Fruit fly (Drosophila melanogaster) whole organism, prepupa: Measurements from ENCODE around the gene CG14966.

Experiments used
- CG16779 ChIP-seq: fragments of 200-800 bp; sonication (Bioruptor generic); optimal IDR thresholded peaks from 3 replicates; lab custom pipeline; 2017; ENCODE audit warnings: missing biosample characterization, mild to moderate bottlenecking, missing genetic modification characterization
- Gug ChIP-seq: fragments of 200-800 bp; sonication (Bioruptor generic); IDR thresholded peaks from 2 replicates; pipeline ENCODE4 v1.3.6; 2022; ENCODE audit warnings: missing biosample characterization, missing genetic modification characterization

dm6 chr3L:3189647-3190046 is 7.8 kb downstream of the CG14966 start, which contains the start of the genes CG42525 and CG14958:
- TF ChIP-seq CG16779 (no peak), Gug (GFP tag; lab: Robert Waterston, UW) (no peak)
